Worm (Caenorhabditis elegans) whole organism, young adult: Measurements from ENCODE around the gene C26B9.3.
A peak's percentile ranks its signal among the peaks of the same experiment; 100 is the strongest.

Experiments used
- B0261.1 ChIP-seq: sonication (generic microtip); optimal IDR thresholded peaks from 2 replicates; lab custom pipeline; 2016; ENCODE audit warnings: mild to moderate bottlenecking, missing genetic modification characterization, moderate library complexity, missing compliant biosample characterization
- ama-1 ChIP-seq, 3 experiments: fragments of 150-350 bp in 1 of 3; sonication (generic microtip) in 2 of 3; optimal IDR thresholded peaks; 2 replicates each; lab custom pipeline; 2014 to 2018; ENCODE audit warnings: missing biosample characterization in 2 of 3, missing genetic modification characterization in 2 of 3, missing genetic modification reagents in 2 of 3
- dpl-1 ChIP-seq: fragments of 150-350 bp; optimal IDR thresholded peaks from 2 replicates; lab custom pipeline; 2014; ENCODE audit warnings: missing biosample characterization, missing genetic modification reagents, missing genetic modification characterization
- hlh-26 ChIP-seq: fragments of 200-800 bp; sonication (Bioruptor generic); conservative IDR thresholded peaks from 2 replicates; pipeline ENCODE4 v1.3.6; 2022; ENCODE audit warnings: missing genetic modification reagents, missing genetic modification characterization, missing compliant biosample characterization
- nfyb-1 ChIP-seq: fragments of 200-800 bp; sonication (Bioruptor generic); IDR thresholded peaks from 2 replicates; pipeline ENCODE4 v1.3.6; 2022; ENCODE audit warnings: missing genetic modification reagents, missing genetic modification characterization, missing compliant biosample characterization
- sdz-38 ChIP-seq: sonication (generic microtip); optimal IDR thresholded peaks from 2 replicates; lab custom pipeline; 2016; ENCODE audit warnings: missing genotype, missing genetic modification characterization, missing compliant biosample characterization
- snpc-4 ChIP-seq, 5 experiments: fragments of 150-350 bp in 1 of 5; sonication (generic microtip) in 4 of 5; optimal IDR thresholded peaks; 2 replicates each; lab custom pipeline; 2014 to 2018; ENCODE audit warnings: missing genetic modification characterization in 5 of 5, missing biosample characterization in 3 of 5, antibody characterized with exemption in 2 of 5, mild to moderate bottlenecking in 2 of 5, missing compliant biosample characterization in 2 of 5, missing genotype in 2 of 5, moderate library complexity in 2 of 5, missing genetic modification reagents in 1 of 5

DNA sequence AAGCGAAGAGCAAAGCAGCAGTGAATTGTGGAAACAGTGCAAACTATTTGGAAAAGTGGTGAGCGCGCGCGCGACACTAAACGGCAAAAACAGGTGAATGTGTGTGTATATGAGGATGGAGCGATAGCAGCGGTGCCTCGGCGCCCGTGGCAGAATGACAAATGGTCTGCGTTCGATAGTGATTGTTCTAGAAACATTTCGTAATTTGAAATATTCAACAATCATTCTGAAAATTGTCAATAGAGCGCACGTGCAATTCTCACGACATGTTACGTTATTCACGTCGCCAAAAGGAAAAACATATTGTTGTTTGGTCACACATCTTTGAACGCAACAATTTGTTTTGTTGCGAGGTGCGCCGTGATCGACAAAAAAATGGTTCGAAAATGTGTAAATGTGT, 17.2 kb downstream of the C26B9.3 start:
- TF ChIP-seq ama-1 (optimal IDR thresholded peaks at IDR 0.05; lab: Kevin White, UChicago): no peak
- no peak for TF ChIP-seq ama-1 (GFP tag; optimal IDR thresholded peaks at IDR 0.05; lab: Kevin White, UChicago)
- no peak for TF ChIP-seq B0261.1 (tag; lab: Kevin White, UChicago)
- TF ChIP-seq nfyb-1: no peak
- no peak for TF ChIP-seq hlh-26 (GFP tag; lab: Robert Waterston, UW)
- TF ChIP-seq snpc-4 (GFP tag; optimal IDR thresholded peaks at IDR 0.05; lab: Kevin White, UChicago): no peak
- TF ChIP-seq snpc-4 (tag; optimal IDR thresholded peaks at IDR 0.05; lab: Kevin White, UChicago): peak in 1 of 4 experiments; percentile 38
- no peak for TF ChIP-seq dpl-1 (GFP tag; lab: Kevin White, UChicago)
- TF ChIP-seq sdz-38: no peak
